Fruit fly (Drosophila melanogaster): ENCODE data around the gene Vml.

Gene Vml

DNA sequence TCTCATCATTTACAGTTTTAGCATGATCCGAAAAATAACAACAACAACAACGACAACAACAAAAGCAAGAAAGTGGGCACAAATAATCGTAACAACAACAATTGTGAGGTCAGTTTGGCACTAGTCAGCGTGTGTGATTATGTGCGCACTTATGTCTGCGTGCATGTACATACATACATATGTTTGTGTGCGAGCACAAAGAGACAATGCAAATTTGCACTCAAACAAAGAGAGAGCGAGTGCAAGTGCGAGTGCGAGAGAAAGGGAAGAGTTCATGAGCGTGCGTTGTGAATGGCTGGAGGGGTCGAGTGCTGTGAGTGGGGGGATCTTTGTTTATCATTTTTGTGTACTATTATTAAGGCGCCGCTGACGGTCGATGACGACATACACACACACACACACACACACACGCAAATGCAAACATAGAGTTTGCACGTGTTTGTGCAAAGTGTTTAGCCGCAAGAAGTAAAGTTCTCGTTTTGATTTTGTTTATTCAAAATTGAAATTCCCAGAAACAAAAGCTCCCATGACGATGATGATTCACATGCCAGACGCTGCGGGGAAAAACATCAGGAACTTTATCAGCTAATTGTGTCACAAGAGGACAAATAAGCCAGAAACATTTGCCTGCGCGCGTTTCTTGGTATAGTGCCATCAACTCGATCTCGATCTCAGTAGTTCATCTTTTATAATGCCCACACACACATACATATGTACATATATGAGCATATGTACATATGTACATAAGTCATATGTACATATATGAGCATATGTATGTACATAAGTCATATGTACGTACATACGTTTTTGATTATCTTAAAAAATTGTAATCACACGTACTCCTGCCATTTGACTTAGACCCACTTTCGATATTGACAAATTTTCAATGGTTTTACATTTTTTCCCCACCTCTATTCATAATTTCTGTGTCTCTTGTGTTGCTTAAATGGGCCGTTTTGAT lies 19.1 kb downstream of the Vml start (continued):
- TF ChIP-seq Trl (optimal IDR thresholded peaks at IDR 0.05) = peak; percentile 47 to 59
- TF ChIP-seq Trl (GFP tag; optimal IDR thresholded peaks at IDR 0.05) = peak; percentile 63
- peak; percentile 36 for TF ChIP-seq vvl (GFP tag; IDR thresholded peaks at IDR 0.05)
- peak; percentile 76; the same call in 1 of the 3 replicates for TF ChIP-seq gce (GFP tag; IDR thresholded peaks at IDR 0.05)
- TF ChIP-seq Hmr (GFP tag; optimal IDR thresholded peaks at IDR 0.05) = peak; percentile 1
- peak; percentile 36 for TF ChIP-seq MTF-1 (GFP tag; optimal IDR thresholded peaks at IDR 0.05; ENCODE audit: borderline replicate concordance)
- no peak for TF ChIP-seq jumu (GFP tag; optimal IDR thresholded peaks at IDR 0.05)
- no peak for TF ChIP-seq sna (GFP tag; IDR thresholded peaks at IDR 0.05; ENCODE audit: partially characterized antibody)
- TF ChIP-seq Bgb (GFP tag; IDR thresholded peaks at IDR 0.05; ENCODE audit: partially characterized antibody) = no peak
- no peak for TF ChIP-seq CG9215 (GFP tag; IDR thresholded peaks at IDR 0.05)
- peak; percentile 15 for TF ChIP-seq tap (tag; optimal IDR thresholded peaks at IDR 0.05)
- TF ChIP-seq CG12659 (GFP tag; optimal IDR thresholded peaks at IDR 0.05) = no peak
- TF ChIP-seq CG1024 (GFP tag; IDR thresholded peaks at IDR 0.05) = peak; percentile 34; the same call in 1 of the 2 replicates
- TF ChIP-seq Antp (GFP tag; optimal IDR thresholded peaks at IDR 0.05) = peak; percentile 21
- TF ChIP-seq fd3F (GFP tag; optimal IDR thresholded peaks at IDR 0.05) = no peak
- TF ChIP-seq br (optimal IDR thresholded peaks at IDR 0.05) = no peak
- TF ChIP-seq CG6689 (GFP tag; IDR thresholded peaks at IDR 0.05) = peak; percentile 19; the same call in 1 of the 2 replicates
- peak; percentile 61 for TF ChIP-seq ci (GFP tag; IDR thresholded peaks at IDR 0.05)
- peak; percentile 67; the same call in 1 of the 4 replicates for TF ChIP-seq chinmo (GFP tag; IDR thresholded peaks at IDR 0.05; ENCODE audit: partially characterized antibody)
- TF ChIP-seq CG15696 (tag; optimal IDR thresholded peaks at IDR 0.05) = peak; percentile 65
- peak; percentile 29 for TF ChIP-seq dmrt11E (tag; optimal IDR thresholded peaks at IDR 0.05)
- TF ChIP-seq CG15479 (GFP tag; optimal IDR thresholded peaks at IDR 0.05) = peak; percentile 85
- peak; percentile 19; the same call in 1 of the 3 replicates for TF ChIP-seq sr (GFP tag; IDR thresholded peaks at IDR 0.05)
- 0 out of 2 replicates have a peak, but pooled peaks have one; percentile 50 for TF ChIP-seq dati (GFP tag; IDR thresholded peaks at IDR 0.05)
- TF ChIP-seq CG15011 (GFP tag; optimal IDR thresholded peaks at IDR 0.05) = peak; percentile 1
- TF ChIP-seq Dp (GFP tag; optimal IDR thresholded peaks at IDR 0.05) = no peak
- 0 out of 2 replicates have a peak, but pooled peaks have one; percentile 7 for TF ChIP-seq sisA (GFP tag; IDR thresholded peaks at IDR 0.05)
- TF ChIP-seq Asciz (GFP tag; optimal IDR thresholded peaks at IDR 0.05) = peak; percentile 11
- TF ChIP-seq CG11398 (GFP tag; optimal IDR thresholded peaks at IDR 0.05) = peak; percentile 9
- TF ChIP-seq CG3163 (GFP tag; optimal IDR thresholded peaks at IDR 0.05) = peak; percentile 69
- no peak for TF ChIP-seq sc (optimal IDR thresholded peaks at IDR 0.05)
- peak; percentile 15 for TF ChIP-seq sc (GFP tag; optimal IDR thresholded peaks at IDR 0.05)
- TF ChIP-seq HLH4C (GFP tag; IDR thresholded peaks at IDR 0.05; ENCODE audit: partially characterized antibody) = no peak
- peak; percentile 27 for TF ChIP-seq CG10543 (GFP tag; optimal IDR thresholded peaks at IDR 0.05)
- TF ChIP-seq cwo (GFP tag; optimal IDR thresholded peaks at IDR 0.05) = peak; percentile 2
- TF ChIP-seq ac (GFP tag; optimal IDR thresholded peaks at IDR 0.05) = peak; percentile 5
- TF ChIP-seq Hr78 (GFP tag; optimal IDR thresholded peaks at IDR 0.05) = peak in 1 of 2 experiments; percentile 19
- TF ChIP-seq wdn (GFP tag; IDR thresholded peaks at IDR 0.05) = no peak
- TF ChIP-seq CG5953 (GFP tag; IDR thresholded peaks at IDR 0.05) = 0 out of 2 replicates have a peak, but pooled peaks have one; percentile 8
- TF ChIP-seq CG11695 (GFP tag; IDR thresholded peaks at IDR 0.05) = 0 out of 3 replicates have a peak, but pooled peaks have one; percentile 6
- TF ChIP-seq z (GFP tag; IDR thresholded peaks at IDR 0.05) = peak; percentile 92
- TF ChIP-seq zfh2 (GFP tag; optimal IDR thresholded peaks at IDR 0.05) = no peak
- no peak for TF ChIP-seq zf30C (GFP tag; optimal IDR thresholded peaks at IDR 0.05)
- TF ChIP-seq bab2 (GFP tag; optimal IDR thresholded peaks at IDR 0.05) = peak; percentile 69
- peak; percentile 12; the same call in 1 of the 2 replicates for TF ChIP-seq CG14014 (GFP tag; IDR thresholded peaks at IDR 0.05)
- 0 out of 2 replicates have a peak, but pooled peaks have one; percentile 35 for TF ChIP-seq dimm (GFP tag; IDR thresholded peaks at IDR 0.05)
- TF ChIP-seq zfh1 (GFP tag; IDR thresholded peaks at IDR 0.05) = peak; percentile 47; the same call in 1 of the 3 replicates
- TF ChIP-seq Opbp (GFP tag; IDR thresholded peaks at IDR 0.05; ENCODE audit: partially characterized antibody) = no peak

All from whole organism, embryonic.